Worm (Caenorhabditis elegans): ENCODE results near the gene cut-5.

- TF ChIP-seq cog-1 (tag; optimal IDR thresholded peaks at IDR 0.05), result no peak
- TF ChIP-seq T22C8.4 (GFP tag; IDR thresholded peaks at IDR 0.05), result no peak
- TF ChIP-seq tab-1 (GFP tag; IDR thresholded peaks at IDR 0.05), result no peak
- TF ChIP-seq klf-2 (GFP tag; conservative IDR thresholded peaks at IDR 0.05), result no peak
- no peak for TF ChIP-seq ref-1 (GFP tag; conservative IDR thresholded peaks at IDR 0.05)
- no peak for TF ChIP-seq flt-1 (GFP tag; IDR thresholded peaks at IDR 0.05)
Observed at ce11 chrX:10307495-10307894, 30.5 kb downstream of the cut-5 start, which contains the start of gene F41E7.7.

Measured in whole organism, midembryonic.